Fruit fly (Drosophila melanogaster) whole organism, embryonic: Measurements from ENCODE around the gene CG5235.

ENCODE experiments used
- BtbVII ChIP-seq: fragments of 200-800 bp; sonication (Bioruptor generic); optimal IDR thresholded peaks from 3 replicates; lab custom pipeline; 2017; ENCODE audit warnings: missing biosample characterization, mild to moderate bottlenecking, missing genetic modification characterization
- CG1792 ChIP-seq: fragments of 200-800 bp; sonication (Bioruptor generic); optimal IDR thresholded peaks from 2 replicates; lab custom pipeline; 2016; ENCODE audit warnings: missing biosample characterization, missing genetic modification characterization
- Chrac-16 ChIP-seq: fragments of 200-800 bp; sonication (Bioruptor generic); optimal IDR thresholded peaks from 3 replicates; lab custom pipeline; 2016; ENCODE audit warnings: missing biosample characterization, missing genetic modification characterization
- Hr39 ChIP-seq: fragments of >200 bp; optimal IDR thresholded peaks from 2 replicates; lab custom pipeline; 2017
- Sox102F ChIP-seq: fragments of 200-800 bp; sonication (Bioruptor generic); optimal IDR thresholded peaks from 2 replicates; lab custom pipeline; 2018; ENCODE audit warnings: missing biosample characterization, mild to moderate bottlenecking, missing genetic modification characterization, moderate library complexity
- exex ChIP-seq: fragments of 200-800 bp; sonication (Bioruptor generic); optimal IDR thresholded peaks from 4 replicates; lab custom pipeline; 2018; ENCODE audit warnings: missing biosample characterization, mild to moderate bottlenecking, missing genetic modification characterization, moderate library complexity
- fd3F ChIP-seq: fragments of 200-800 bp; sonication (Bioruptor generic); optimal IDR thresholded peaks from 2 replicates; lab custom pipeline; 2018; ENCODE audit warnings: missing biosample characterization, mild to moderate bottlenecking, missing genetic modification characterization, moderate library complexity
- jing ChIP-seq: fragments of 200-800 bp; sonication (Bioruptor generic); optimal IDR thresholded peaks from 2 replicates; lab custom pipeline; 2018; ENCODE audit warnings: missing biosample characterization, mild to moderate bottlenecking, missing genetic modification characterization
- kay ChIP-seq: fragments of 200-800 bp; sonication (Bioruptor generic); optimal IDR thresholded peaks from 2 replicates; lab custom pipeline; 2016; ENCODE audit warnings: missing biosample characterization, missing genetic modification characterization
- pzg ChIP-seq: fragments of 200-800 bp; sonication (Bioruptor generic); optimal IDR thresholded peaks from 3 replicates; lab custom pipeline; 2018; ENCODE audit warnings: missing biosample characterization, mild to moderate bottlenecking, missing genetic modification characterization, moderate library complexity
- schlank ChIP-seq: fragments of 200-800 bp; sonication (Bioruptor generic); optimal IDR thresholded peaks from 2 replicates; lab custom pipeline; 2018; ENCODE audit warnings: missing biosample characterization, mild to moderate bottlenecking, missing genetic modification characterization

dm6 chr3L:16113607-16114337 lies 23.6 kb upstream of the CG5235 start:
- TF ChIP-seq Hr39 (lab: Kevin White, UChicago) (no peak), pzg (GFP tag; lab: Kevin White, UChicago) (peak; percentile 86), Sox102F (GFP tag; lab: Kevin White, UChicago) (no peak), CG1792 (GFP tag; lab: Kevin White, UChicago) (peak; percentile 86), Chrac-16 (peak; percentile 83), BtbVII (GFP tag; lab: Kevin White, UChicago) (peak; percentile 85), kay (GFP tag; lab: Kevin White, UChicago) (peak; percentile 83), jing (GFP tag; lab: Kevin White, UChicago) (no peak), exex (tag; lab: Kevin White, UChicago) (peak; percentile 64), schlank (tag; lab: Kevin White, UChicago) (peak; percentile 60), fd3F (GFP tag; lab: Kevin White, UChicago) (peak; percentile 72)
